Worm (Caenorhabditis elegans): ENCODE measurements around the gene dcn-1.

- TF ChIP-seq him-1 (tag; optimal IDR thresholded peaks at IDR 0.05): no peak
- TF ChIP-seq dao-5 (tag; optimal IDR thresholded peaks at IDR 0.05): no peak
- TF ChIP-seq W03F9.2 (tag; optimal IDR thresholded peaks at IDR 0.05): no peak
Measured at ce11 chrIII:4345034-4345433, 31.3 kb downstream of the dcn-1 start, which contains the start of gene hse-5.
